Worm (Caenorhabditis elegans) whole organism, midembryonic: ENCODE measurements around the gene T28A8.5.

Experiments
- T22C8.4 ChIP-seq: fragments of 200-800 bp; sonication (Bioruptor generic); IDR thresholded peaks from 2 replicates; pipeline ENCODE4 v1.3.6; 2022; ENCODE audit warnings: missing genetic modification characterization, missing compliant biosample characterization
- flt-1 ChIP-seq: fragments of 200-800 bp; sonication (Bioruptor generic); IDR thresholded peaks from 2 replicates; pipeline ENCODE4 v1.3.6; 2022; ENCODE audit warnings: missing genetic modification characterization, missing compliant biosample characterization
- klf-2 ChIP-seq: fragments of 200-800 bp; sonication (Bioruptor generic); conservative IDR thresholded peaks from 2 replicates; pipeline ENCODE4 v1.3.6; 2022; ENCODE audit warnings: missing genetic modification reagents, missing genetic modification characterization, missing compliant biosample characterization
- med-1 ChIP-seq: sonication (generic microtip); optimal IDR thresholded peaks from 2 replicates; lab custom pipeline; 2017; ENCODE audit warnings: missing genetic modification characterization, mild to moderate bottlenecking, missing compliant biosample characterization, antibody characterized with exemption, missing genetic modification reagents; ENCODE audit not compliant: insufficient read depth
- tab-1 ChIP-seq: fragments of 200-800 bp; sonication (Bioruptor generic); IDR thresholded peaks from 2 replicates; pipeline ENCODE4 v1.3.6; 2022; ENCODE audit warnings: missing genetic modification characterization, missing compliant biosample characterization
- ztf-29 ChIP-seq: fragments of 200-800 bp; sonication (Bioruptor generic); IDR thresholded peaks from 2 replicates; pipeline ENCODE4 v1.3.6; 2022; ENCODE audit warnings: missing genetic modification reagents, missing genetic modification characterization, missing compliant biosample characterization

- TF ChIP-seq flt-1 (GFP tag; lab: Robert Waterston, UW) (no peak), klf-2 (GFP tag; lab: Robert Waterston, UW) (no peak), med-1 (GFP tag; lab: Kevin White, UChicago) (no peak), ztf-29 (no peak), tab-1 (GFP tag; lab: Robert Waterston, UW) (no peak), T22C8.4 (GFP tag; lab: Robert Waterston, UW) (no peak)
Observed at ce11 chrIII:13457305-13457704, 44.1 kb upstream of the T28A8.5 start.
